Fruit fly (Drosophila melanogaster) whole organism, embryonic: Measurements from ENCODE around the gene Uba5.

Source experiments
- Atf3 ChIP-seq: fragments of 200-800 bp; sonication (Bioruptor generic); optimal IDR thresholded peaks from 3 replicates; lab custom pipeline; 2016; ENCODE audit warnings: missing biosample characterization, missing genetic modification characterization
- Atf6 ChIP-seq: fragments of 200-800 bp; sonication (Bioruptor generic); IDR thresholded peaks from 2 replicates; pipeline ENCODE4 v1.3.6; 2022; ENCODE audit warnings: missing biosample characterization, missing genetic modification characterization
- CG10267 ChIP-seq: fragments of 200-800 bp; sonication (Bioruptor generic); optimal IDR thresholded peaks from 2 replicates; lab custom pipeline; 2018; ENCODE audit warnings: missing biosample characterization, mild to moderate bottlenecking, missing genetic modification characterization, moderate library complexity
- CG10321 ChIP-seq: fragments of 200-800 bp; sonication (Bioruptor generic); IDR thresholded peaks from 2 replicates; pipeline ENCODE4 v1.3.6; 2022; ENCODE audit warnings: missing biosample characterization, missing genetic modification characterization
- CG10462 ChIP-seq: fragments of 200-800 bp; sonication (Bioruptor generic); optimal IDR thresholded peaks from 2 replicates; lab custom pipeline; 2016; ENCODE audit warnings: missing biosample characterization, missing genetic modification characterization
- CG12236 ChIP-seq: fragments of 200-800 bp; sonication (Bioruptor generic); optimal IDR thresholded peaks from 2 replicates; lab custom pipeline; 2016; ENCODE audit warnings: missing biosample characterization, missing genetic modification characterization
- CG12391 ChIP-seq: fragments of 200-800 bp; sonication (Bioruptor generic); optimal IDR thresholded peaks from 3 replicates; lab custom pipeline; 2018; ENCODE audit warnings: missing biosample characterization, mild to moderate bottlenecking, missing genetic modification characterization, moderate library complexity
- CG13123 ChIP-seq: fragments of 200-800 bp; sonication (Bioruptor generic); optimal IDR thresholded peaks from 2 replicates; lab custom pipeline; 2016; ENCODE audit warnings: missing biosample characterization, missing genetic modification characterization
- CG17361 ChIP-seq: fragments of 200-800 bp; sonication (Bioruptor generic); IDR thresholded peaks from 3 replicates; pipeline ENCODE4 v1.3.6; 2022; ENCODE audit warnings: missing biosample characterization, missing genetic modification characterization
- CG18599 ChIP-seq: fragments of 200-800 bp; sonication (Bioruptor generic); optimal IDR thresholded peaks from 3 replicates; lab custom pipeline; 2017; ENCODE audit warnings: missing biosample characterization, missing genetic modification characterization, mild to moderate bottlenecking, moderate library complexity, missing genetic modification reagents
- CG2678 ChIP-seq: fragments of 200-800 bp; sonication (Bioruptor generic); optimal IDR thresholded peaks from 3 replicates; lab custom pipeline; 2019; ENCODE audit warnings: missing biosample characterization, mild to moderate bottlenecking, missing genetic modification characterization, moderate library complexity
- CG2889 ChIP-seq: fragments of 200-800 bp; sonication (Bioruptor generic); IDR thresholded peaks from 3 replicates; pipeline ENCODE4 v1.3.6; 2022; ENCODE audit warnings: missing biosample characterization, missing genetic modification characterization
- CG31388 ChIP-seq: fragments of 200-800 bp; sonication (Bioruptor generic); optimal IDR thresholded peaks from 2 replicates; lab custom pipeline; 2016; ENCODE audit warnings: missing biosample characterization, missing genetic modification characterization
- CG4730 ChIP-seq: fragments of 200-800 bp; sonication (Bioruptor generic); IDR thresholded peaks from 2 replicates; pipeline ENCODE4 v1.3.6; 2022; ENCODE audit warnings: missing biosample characterization, missing genetic modification characterization
- CG6791 ChIP-seq: fragments of 200-800 bp; sonication (Bioruptor generic); IDR thresholded peaks from 3 replicates; pipeline ENCODE4 v1.3.6; 2022; ENCODE audit warnings: missing biosample characterization, missing genetic modification characterization; ENCODE audit not compliant: partially characterized antibody
- CG7271 ChIP-seq: fragments of 200-800 bp; sonication (Bioruptor generic); optimal IDR thresholded peaks from 2 replicates; lab custom pipeline; 2018; ENCODE audit warnings: missing biosample characterization, mild to moderate bottlenecking, missing genetic modification characterization, moderate library complexity
- CG7786 ChIP-seq: fragments of 200-800 bp; sonication (Bioruptor generic); optimal IDR thresholded peaks from 2 replicates; lab custom pipeline; 2016; ENCODE audit warnings: missing biosample characterization, missing genetic modification characterization
- CG7839 ChIP-seq: fragments of 200-800 bp; sonication (Bioruptor generic); optimal IDR thresholded peaks from 3 replicates; lab custom pipeline; 2018; ENCODE audit warnings: missing biosample characterization, mild to moderate bottlenecking, missing genetic modification characterization, moderate library complexity
- CG9817 ChIP-seq: fragments of 200-800 bp; sonication (Bioruptor generic); optimal IDR thresholded peaks from 2 replicates; lab custom pipeline; 2018; ENCODE audit warnings: missing biosample characterization, mild to moderate bottlenecking, missing genetic modification characterization, moderate library complexity
- Dad ChIP-seq: fragments of 200-800 bp; sonication (Bioruptor generic); optimal IDR thresholded peaks from 3 replicates; lab custom pipeline; 2016; ENCODE audit warnings: missing biosample characterization, missing genetic modification characterization
- Dek ChIP-seq: fragments of 200-800 bp; sonication (Bioruptor generic); optimal IDR thresholded peaks from 3 replicates; lab custom pipeline; 2019; ENCODE audit warnings: missing biosample characterization, mild to moderate bottlenecking, missing genetic modification characterization, moderate library complexity
- Fer1 ChIP-seq: fragments of 200-800 bp; sonication (Bioruptor generic); optimal IDR thresholded peaks from 2 replicates; lab custom pipeline; 2017; ENCODE audit warnings: missing biosample characterization, mild to moderate bottlenecking, missing genetic modification characterization
- HLH4C ChIP-seq: fragments of 200-800 bp; sonication (Bioruptor generic); IDR thresholded peaks from 3 replicates; pipeline ENCODE4 v1.3.6; 2022; ENCODE audit warnings: missing biosample characterization, missing genetic modification characterization; ENCODE audit not compliant: partially characterized antibody
- Hmr ChIP-seq: fragments of 200-800 bp; sonication (Bioruptor generic); optimal IDR thresholded peaks from 3 replicates; lab custom pipeline; 2017; ENCODE audit warnings: mild to moderate bottlenecking, missing biosample characterization, missing genetic modification reagents, missing genetic modification characterization
- Kr ChIP-seq: fragments of 200-800 bp; sonication (Bioruptor generic); optimal IDR thresholded peaks from 2 replicates; lab custom pipeline; 2017; ENCODE audit warnings: missing biosample characterization, mild to moderate bottlenecking, missing genetic modification characterization
- MESR4 ChIP-seq: fragments of 200-800 bp; sonication (Bioruptor generic); optimal IDR thresholded peaks from 2 replicates; lab custom pipeline; 2018; ENCODE audit warnings: missing biosample characterization, mild to moderate bottlenecking, missing genetic modification characterization, moderate library complexity
- Med ChIP-seq: fragments of 200-800 bp; sonication (Bioruptor generic); peaks from one replicate; lab custom pipeline; 2016; ENCODE audit warnings: missing biosample characterization, missing genetic modification characterization, mild to moderate bottlenecking, inconsistent platforms, moderate library complexity
- NC2β ChIP-seq: fragments of 200-800 bp; sonication (Bioruptor generic); optimal IDR thresholded peaks from 2 replicates; lab custom pipeline; 2016; ENCODE audit warnings: missing biosample characterization, missing genetic modification characterization
- Pdp1 ChIP-seq, 2 experiments: fragments of 200-800 bp; sonication (Bioruptor generic); optimal IDR thresholded peaks; 3 replicates each; lab custom pipeline; 2016; ENCODE audit warnings: missing biosample characterization in 2 of 2, missing genetic modification characterization in 2 of 2, mild to moderate bottlenecking in 1 of 2, moderate library complexity in 1 of 2
- Tbp ChIP-seq: fragments of >200 bp; optimal IDR thresholded peaks from 2 replicates; lab custom pipeline; 2018; ENCODE audit warnings: missing biosample characterization, missing genetic modification characterization
- ash1 ChIP-seq: fragments of 200-800 bp; sonication (Bioruptor generic); optimal IDR thresholded peaks from 2 replicates; lab custom pipeline; 2018; ENCODE audit warnings: missing biosample characterization, mild to moderate bottlenecking, missing genetic modification characterization
- bab2 ChIP-seq: fragments of 200-800 bp; sonication (Bioruptor generic); optimal IDR thresholded peaks from 2 replicates; lab custom pipeline; 2016; ENCODE audit warnings: missing biosample characterization, missing genetic modification characterization
- bbx ChIP-seq: fragments of 200-800 bp; sonication (Bioruptor generic); IDR thresholded peaks from 2 replicates; pipeline ENCODE4 v1.3.6; 2022; ENCODE audit warnings: missing biosample characterization, missing genetic modification characterization; ENCODE audit not compliant: partially characterized antibody
- caup ChIP-seq: fragments of 200-800 bp; sonication (Bioruptor generic); optimal IDR thresholded peaks from 3 replicates; lab custom pipeline; 2017; ENCODE audit warnings: missing biosample characterization, mild to moderate bottlenecking, missing genetic modification characterization, moderate library complexity; ENCODE audit not compliant: severe bottlenecking
- cg ChIP-seq: fragments of 200-800 bp; sonication (Bioruptor generic); optimal IDR thresholded peaks from 3 replicates; lab custom pipeline; 2019; ENCODE audit warnings: missing biosample characterization, mild to moderate bottlenecking, missing genetic modification characterization, moderate library complexity
- chn ChIP-seq: fragments of 200-800 bp; sonication (Bioruptor generic); optimal IDR thresholded peaks from 2 replicates; lab custom pipeline; 2016; ENCODE audit warnings: missing biosample characterization, missing genetic modification characterization
- dan ChIP-seq: fragments of 200-800 bp; sonication (Bioruptor generic); IDR thresholded peaks from 2 replicates; pipeline ENCODE4 v1.3.6; 2022; ENCODE audit warnings: missing biosample characterization, missing genetic modification characterization
- dimm ChIP-seq: fragments of 200-800 bp; sonication (Bioruptor generic); IDR thresholded peaks from 2 replicates; pipeline ENCODE4 v1.3.6; 2022; ENCODE audit warnings: missing biosample characterization, missing genetic modification characterization
- disco-r ChIP-seq: fragments of 200-800 bp; sonication (Bioruptor generic); optimal IDR thresholded peaks from 2 replicates; lab custom pipeline; 2016; ENCODE audit warnings: missing biosample characterization, missing genetic modification characterization
- dysf ChIP-seq: fragments of 200-800 bp; sonication (Bioruptor generic); IDR thresholded peaks from 3 replicates; pipeline ENCODE4 v1.3.6; 2022; ENCODE audit warnings: missing biosample characterization, missing genetic modification characterization
- ems ChIP-seq: fragments of 200-800 bp; sonication (Bioruptor generic); optimal IDR thresholded peaks from 3 replicates; lab custom pipeline; 2016; ENCODE audit warnings: missing biosample characterization, missing genetic modification characterization
- en ChIP-seq: fragments of 200-800 bp; sonication (Bioruptor generic); optimal IDR thresholded peaks from 2 replicates; lab custom pipeline; 2016; ENCODE audit warnings: missing biosample characterization, missing genetic modification characterization
- hkb ChIP-seq, 2 experiments: fragments of 200-800 bp in 1 of 2; fragments of >200 bp in 1 of 2; sonication (Bioruptor generic) in 1 of 2; IDR thresholded peaks in 1 of 2; optimal IDR thresholded peaks in 1 of 2; 2 replicates each; pipeline versions ENCODE4 v1.3.6 to Lab custom; 2017 to 2022; ENCODE audit warnings: missing biosample characterization in 1 of 2, missing genetic modification characterization in 1 of 2
- hth ChIP-seq: fragments of >200 bp; optimal IDR thresholded peaks from 2 replicates; lab custom pipeline; 2017; ENCODE audit warnings: inconsistent platforms
- jigr1 ChIP-seq: fragments of 200-800 bp; sonication (Bioruptor generic); IDR thresholded peaks from 3 replicates; pipeline ENCODE4 v1.3.6; 2022; ENCODE audit warnings: missing biosample characterization, missing genetic modification characterization
- kni ChIP-seq: fragments of 200-800 bp; sonication (Bioruptor generic); optimal IDR thresholded peaks from 3 replicates; lab custom pipeline; 2017; ENCODE audit warnings: mild to moderate bottlenecking, missing biosample characterization, missing genetic modification reagents, missing genetic modification characterization
- nerfin-1 ChIP-seq: fragments of 200-800 bp; sonication (Bioruptor generic); optimal IDR thresholded peaks from 3 replicates; lab custom pipeline; 2019; ENCODE audit warnings: missing biosample characterization, mild to moderate bottlenecking, missing genetic modification characterization, moderate library complexity
- seq ChIP-seq: fragments of 200-800 bp; sonication (Bioruptor generic); IDR thresholded peaks from 2 replicates; pipeline ENCODE4 v1.3.6; 2022; ENCODE audit warnings: missing biosample characterization, missing genetic modification characterization
- tup ChIP-seq: fragments of 200-800 bp; sonication (Bioruptor generic); optimal IDR thresholded peaks from 2 replicates; lab custom pipeline; 2016; ENCODE audit warnings: missing biosample characterization, mild to moderate bottlenecking, missing genetic modification characterization, moderate library complexity
- yki ChIP-seq: fragments of >200 bp; optimal IDR thresholded peaks from 3 replicates; lab custom pipeline; 2018
- zfh1 ChIP-seq: fragments of 200-800 bp; sonication (Bioruptor generic); IDR thresholded peaks from 3 replicates; pipeline ENCODE4 v1.3.6; 2022; ENCODE audit warnings: missing biosample characterization, missing genetic modification characterization

Gene Uba5

dm6 chrX:11527088-11527635 is 43.8 kb downstream of the Uba5 start (continued):
- TF ChIP-seq CG10267 (no peak), CG13123 (GFP tag; lab: Kevin White, UChicago) (no peak), CG12391 (tag; lab: Kevin White, UChicago) (no peak), disco-r (no peak), tup (no peak), NC2β (GFP tag; lab: Kevin White, UChicago) (no peak), ash1 (GFP tag; lab: Kevin White, UChicago) (no peak), HLH4C (no peak), CG2678 (tag; lab: Kevin White, UChicago) (no peak), CG2889 (GFP tag; lab: Robert Waterston, UW) (no peak), seq (GFP tag; lab: Robert Waterston, UW) (no peak), Atf3 (GFP tag; lab: Kevin White, UChicago) (no peak), Dek (tag; lab: Kevin White, UChicago) (no peak), MESR4 (GFP tag; lab: Kevin White, UChicago) (no peak), CG10321 (no peak), Med (GFP tag; lab: Kevin White, UChicago) (peak; percentile 19), Kr (GFP tag; lab: Kevin White, UChicago) (no peak), CG4730 (no peak), CG7271 (tag; lab: Kevin White, UChicago) (no peak), Fer1 (GFP tag; lab: Kevin White, UChicago) (no peak), CG7839 (tag; lab: Kevin White, UChicago) (no peak), CG10462 (GFP tag; lab: Kevin White, UChicago) (no peak), yki (lab: Kevin White, UChicago) (no peak), Hmr (GFP tag; lab: Kevin White, UChicago) (no peak), ems (GFP tag; lab: Kevin White, UChicago) (no peak), dysf (0 out of 3 replicates have a peak, but pooled peaks have one; percentile 33), Tbp (no peak), CG17361 (GFP tag; lab: Robert Waterston, UW) (no peak), bab2 (GFP tag; lab: Kevin White, UChicago) (no peak), dan (GFP tag; lab: Robert Waterston, UW) (no peak), CG9817 (tag; lab: Kevin White, UChicago) (no peak), hkb (optimal IDR thresholded peaks at IDR 0.05; lab: Kevin White, UChicago) (no peak), hkb (GFP tag; IDR thresholded peaks at IDR 0.05; lab: Robert Waterston, UW) (no peak), CG7786 (GFP tag; lab: Kevin White, UChicago) (no peak), Pdp1 (GFP tag; optimal IDR thresholded peaks at IDR 0.05; lab: Kevin White, UChicago) (no peak), nerfin-1 (no peak), Dad (GFP tag; lab: Kevin White, UChicago) (no peak), Atf6 (no peak), CG18599 (GFP tag; lab: Kevin White, UChicago) (no peak), kni (GFP tag; lab: Kevin White, UChicago) (peak; percentile 1), jigr1 (GFP tag; lab: Robert Waterston, UW) (no peak), caup (no peak), CG31388 (GFP tag; lab: Kevin White, UChicago) (no peak), chn (GFP tag; lab: Kevin White, UChicago) (no peak), cg (GFP tag; lab: Kevin White, UChicago) (peak; percentile 27), zfh1 (GFP tag; lab: Robert Waterston, UW) (no peak), en (GFP tag; lab: Kevin White, UChicago) (no peak), CG12236 (no peak), dimm (no peak), CG6791 (no peak), hth (lab: Kevin White, UChicago) (no peak), bbx (GFP tag; lab: Robert Waterston, UW) (no peak)
